Worm (Caenorhabditis elegans): ENCODE results near the gene T04A8.18.

Gene T04A8.18

DNA sequence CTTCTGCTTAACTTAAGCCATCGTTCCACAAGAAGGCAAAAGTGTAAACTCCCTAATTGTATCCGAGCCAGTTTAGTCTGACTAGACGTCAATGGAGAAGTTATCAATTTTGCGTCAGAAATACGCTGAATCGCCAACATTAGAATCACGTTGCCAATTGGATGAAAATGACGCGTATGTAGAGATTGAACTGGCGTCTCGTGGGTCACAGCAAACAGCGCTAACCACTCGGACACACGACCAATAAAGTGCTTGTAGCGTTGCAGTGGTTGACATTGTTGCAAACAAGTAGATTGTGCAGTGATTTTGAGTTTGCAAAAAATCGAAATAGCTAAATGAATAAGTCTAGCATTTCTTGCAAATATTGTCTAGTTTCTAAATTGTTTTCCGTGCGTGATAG is 19.4 kb upstream of the T04A8.18 start (continued):
- TF ChIP-seq blmp-1 (tag; optimal IDR thresholded peaks at IDR 0.05; ENCODE audit: insufficient read depth) (no peak), Y55F3AM.14 (GFP tag; optimal IDR thresholded peaks at IDR 0.05) (peak; percentile 78), sma-9 (GFP tag; optimal IDR thresholded peaks at IDR 0.05) (peak; percentile 85), sma-9 (tag; optimal IDR thresholded peaks at IDR 0.05) (no peak), ztf-4 (tag; optimal IDR thresholded peaks at IDR 0.05) (peak; percentile 74), lin-13 (GFP tag; optimal IDR thresholded peaks at IDR 0.05) (peak; percentile 70), sem-4 (tag; optimal IDR thresholded peaks at IDR 0.05) (peak; percentile 50), ceh-16 (tag; optimal IDR thresholded peaks at IDR 0.05) (no peak), snpc-4 (tag; optimal IDR thresholded peaks at IDR 0.05) (no peak), lsy-2 (tag; optimal IDR thresholded peaks at IDR 0.05) (peak; percentile 54 to 79), ZK546.5 (tag; optimal IDR thresholded peaks at IDR 0.05) (no peak), lin-11 (tag; optimal IDR thresholded peaks at IDR 0.05) (peak; percentile 48), nhr-11 (tag; optimal IDR thresholded peaks at IDR 0.05) (peak; percentile 32), skn-1 (tag; optimal IDR thresholded peaks at IDR 0.05) (no peak)

DNA sequence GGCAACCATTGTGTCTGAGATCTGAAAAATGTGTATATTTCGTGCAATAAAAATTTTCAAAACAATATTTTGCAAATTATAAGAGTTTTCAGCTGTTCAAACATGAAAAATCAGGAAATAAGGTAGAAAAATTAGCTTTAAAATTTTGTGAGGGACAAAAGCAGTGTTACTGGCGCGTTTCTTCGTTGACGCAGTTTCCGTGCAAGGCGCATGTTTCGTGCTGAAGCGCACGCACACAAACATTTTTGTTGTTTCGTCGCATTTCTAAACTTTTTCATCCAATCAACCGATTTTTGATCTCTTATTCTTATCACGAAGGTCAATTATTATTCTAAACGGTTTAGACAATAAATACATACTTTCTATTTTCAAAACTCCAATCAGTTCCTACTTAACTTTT is 15.7 kb upstream of the T04A8.18 start, which contains the start of gene nifk-1:
TSS of gene nifk-1 (minus strand) at position 27 of the 400 bp plus-strand sequence.
- TF ChIP-seq lsy-2 (tag; optimal IDR thresholded peaks at IDR 0.05) (peak; percentile 9 to 87), ZK546.5 (tag; optimal IDR thresholded peaks at IDR 0.05) (no peak), aly-2 (tag; optimal IDR thresholded peaks at IDR 0.05) (no peak), egl-27 (tag; optimal IDR thresholded peaks at IDR 0.05) (no peak), dmd-4 (tag; optimal IDR thresholded peaks at IDR 0.05) (no peak), sma-9 (GFP tag; optimal IDR thresholded peaks at IDR 0.05) (peak; percentile 52), sma-9 (tag; optimal IDR thresholded peaks at IDR 0.05) (no peak), mab-5 (tag; optimal IDR thresholded peaks at IDR 0.05) (no peak), Y55F3AM.14 (GFP tag; optimal IDR thresholded peaks at IDR 0.05) (no peak), unc-62 (GFP tag; optimal IDR thresholded peaks at IDR 0.05) (no peak), unc-55 (GFP tag; optimal IDR thresholded peaks at IDR 0.05) (peak; percentile 77), elt-1 (tag; optimal IDR thresholded peaks at IDR 0.05) (no peak), zag-1 (tag; optimal IDR thresholded peaks at IDR 0.05) (no peak), snpc-4 (tag; optimal IDR thresholded peaks at IDR 0.05) (no peak), lin-11 (tag; optimal IDR thresholded peaks at IDR 0.05) (peak; percentile 28), ceh-82 (tag; optimal IDR thresholded peaks at IDR 0.05) (no peak), alr-1 (tag; optimal IDR thresholded peaks at IDR 0.05) (no peak), R02D3.7 (tag; optimal IDR thresholded peaks at IDR 0.05) (no peak), lin-13 (GFP tag; optimal IDR thresholded peaks at IDR 0.05) (peak; percentile 29), mdl-1 (tag; optimal IDR thresholded peaks at IDR 0.05) (no peak), nhr-21 (tag; optimal IDR thresholded peaks at IDR 0.05) (peak; percentile 21), crh-2 (tag; optimal IDR thresholded peaks at IDR 0.05) (peak; percentile 60), sem-4 (tag; optimal IDR thresholded peaks at IDR 0.05) (peak; percentile 10), nhr-12 (tag; optimal IDR thresholded peaks at IDR 0.05) (no peak), nhr-11 (tag; optimal IDR thresholded peaks at IDR 0.05) (no peak), nhr-25 (tag; optimal IDR thresholded peaks at IDR 0.05) (peak; percentile 60), skn-1 (tag; optimal IDR thresholded peaks at IDR 0.05) (no peak), unc-39 (tag; optimal IDR thresholded peaks at IDR 0.05) (no peak), peb-1 (tag; optimal IDR thresholded peaks at IDR 0.05) (no peak), blmp-1 (tag; optimal IDR thresholded peaks at IDR 0.05; ENCODE audit: insufficient read depth) (peak; percentile 37), sma-3 (GFP tag; optimal IDR thresholded peaks at IDR 0.05) (peak; percentile 58), mbf-1 (tag; optimal IDR thresholded peaks at IDR 0.05) (no peak), nhr-237 (tag; optimal IDR thresholded peaks at IDR 0.05) (no peak), gmeb-1 (tag; optimal IDR thresholded peaks at IDR 0.05) (peak; percentile 76), ceh-16 (tag; optimal IDR thresholded peaks at IDR 0.05) (no peak), elt-3 (tag; optimal IDR thresholded peaks at IDR 0.05) (no peak), F13H6.1 (tag; optimal IDR thresholded peaks at IDR 0.05) (peak; percentile 50), nhr-10 (tag; optimal IDR thresholded peaks at IDR 0.05) (no peak), C34F6.9 (tag; optimal IDR thresholded peaks at IDR 0.05) (peak; percentile 86), ztf-4 (tag; optimal IDR thresholded peaks at IDR 0.05) (no peak), ama-1 (optimal IDR thresholded peaks at IDR 0.05) (no peak), nhr-23 (tag; optimal IDR thresholded peaks at IDR 0.05) (no peak), lin-39 (tag; optimal IDR thresholded peaks at IDR 0.05) (no peak), nhr-129 (tag; optimal IDR thresholded peaks at IDR 0.05) (peak; percentile 79), nhr-6 (tag; optimal IDR thresholded peaks at IDR 0.05) (no peak), fos-1 (tag; optimal IDR thresholded peaks at IDR 0.05) (peak; percentile 70), ztf-1 (GFP tag; conservative IDR thresholded peaks at IDR 0.05) (no peak), ztf-11 (tag; optimal IDR thresholded peaks at IDR 0.05) (no peak), nhr-77 (tag; optimal IDR thresholded peaks at IDR 0.05) (no peak)
